Fruit fly (Drosophila melanogaster) whole organism, embryonic: ENCODE data around the gene Hat1.

ENCODE experiments used
- Atf-2 ChIP-seq: fragments of 200-800 bp; sonication (Bioruptor generic); optimal IDR thresholded peaks from 2 replicates; lab custom pipeline; 2016; ENCODE audit warnings: missing biosample characterization, missing genetic modification characterization
- Atf6 ChIP-seq: fragments of 200-800 bp; sonication (Bioruptor generic); IDR thresholded peaks from 2 replicates; pipeline ENCODE4 v1.3.6; 2022; ENCODE audit warnings: missing biosample characterization, missing genetic modification characterization
- Awh ChIP-seq: fragments of 200-800 bp; sonication (Bioruptor generic); IDR thresholded peaks from 2 replicates; pipeline ENCODE4, ENCODE4 v1.3.6; 2022; ENCODE audit warnings: missing biosample characterization, missing genetic modification characterization
- BtbVII ChIP-seq: fragments of 200-800 bp; sonication (Bioruptor generic); optimal IDR thresholded peaks from 3 replicates; lab custom pipeline; 2017; ENCODE audit warnings: missing biosample characterization, mild to moderate bottlenecking, missing genetic modification characterization
- CG11085 ChIP-seq: fragments of 200-800 bp; sonication (Bioruptor generic); IDR thresholded peaks from 2 replicates; pipeline ENCODE4 v1.3.6; 2022; ENCODE audit warnings: missing biosample characterization, missing genetic modification characterization
- CG11247 ChIP-seq: fragments of 200-800 bp; sonication (Bioruptor generic); IDR thresholded peaks from 2 replicates; pipeline ENCODE4 v1.3.6; 2022; ENCODE audit warnings: missing biosample characterization, missing genetic modification characterization
- CG11560 ChIP-seq: fragments of 200-800 bp; sonication (Bioruptor generic); IDR thresholded peaks from 3 replicates; pipeline ENCODE4 v1.3.6; 2022; ENCODE audit warnings: missing biosample characterization, missing genetic modification characterization
- CG13624 ChIP-seq: fragments of 200-800 bp; sonication (Bioruptor generic); optimal IDR thresholded peaks from 2 replicates; lab custom pipeline; 2016; ENCODE audit warnings: missing biosample characterization, missing genetic modification characterization
- CG15269 ChIP-seq: fragments of 200-800 bp; sonication (Bioruptor generic); optimal IDR thresholded peaks from 2 replicates; lab custom pipeline; 2018; ENCODE audit warnings: missing biosample characterization, mild to moderate bottlenecking, missing genetic modification characterization, moderate library complexity
- CG17328 ChIP-seq: fragments of 200-800 bp; sonication (Bioruptor generic); IDR thresholded peaks from 2 replicates; pipeline ENCODE4 v1.3.6; 2022; ENCODE audit warnings: missing biosample characterization, missing genetic modification characterization
- CG2129 ChIP-seq: fragments of 200-800 bp; sonication (Bioruptor generic); IDR thresholded peaks from 2 replicates; pipeline ENCODE4 v1.3.6; 2022; ENCODE audit warnings: missing biosample characterization, missing genetic modification characterization; ENCODE audit not compliant: partially characterized antibody
- CG3065 ChIP-seq: fragments of 200-800 bp; sonication (Bioruptor generic); optimal IDR thresholded peaks from 2 replicates; lab custom pipeline; 2016; ENCODE audit warnings: missing biosample characterization, missing genetic modification characterization
- CG33213 ChIP-seq: fragments of 200-800 bp; sonication (Bioruptor generic); optimal IDR thresholded peaks from 3 replicates; lab custom pipeline; 2016; ENCODE audit warnings: missing biosample characterization, missing genetic modification characterization
- CG43689 ChIP-seq: fragments of 200-800 bp; sonication (Bioruptor generic); IDR thresholded peaks from 2 replicates; pipeline ENCODE4 v1.3.6; 2022; ENCODE audit warnings: missing biosample characterization, missing genetic modification characterization
- CG5953 ChIP-seq: fragments of 200-800 bp; sonication (Bioruptor generic); IDR thresholded peaks from 2 replicates; pipeline ENCODE4 v1.3.6; 2022; ENCODE audit warnings: missing biosample characterization, missing genetic modification characterization
- CG6654 ChIP-seq: fragments of 200-800 bp; sonication (Bioruptor generic); optimal IDR thresholded peaks from 2 replicates; lab custom pipeline; 2017; ENCODE audit warnings: missing biosample characterization, mild to moderate bottlenecking, missing genetic modification characterization
- CG6791 ChIP-seq: fragments of 200-800 bp; sonication (Bioruptor generic); IDR thresholded peaks from 3 replicates; pipeline ENCODE4 v1.3.6; 2022; ENCODE audit warnings: missing biosample characterization, missing genetic modification characterization; ENCODE audit not compliant: partially characterized antibody
- CG7271 ChIP-seq: fragments of 200-800 bp; sonication (Bioruptor generic); optimal IDR thresholded peaks from 2 replicates; lab custom pipeline; 2018; ENCODE audit warnings: missing biosample characterization, mild to moderate bottlenecking, missing genetic modification characterization, moderate library complexity
- CG7556 ChIP-seq: fragments of 200-800 bp; sonication (Bioruptor generic); optimal IDR thresholded peaks from 2 replicates; lab custom pipeline; 2017; ENCODE audit warnings: missing biosample characterization, mild to moderate bottlenecking, missing genetic modification characterization
- CTCF ChIP-seq: fragments of 200-800 bp; sonication (Bioruptor generic); optimal IDR thresholded peaks from 2 replicates; lab custom pipeline; 2017; ENCODE audit warnings: missing biosample characterization, mild to moderate bottlenecking, missing genetic modification characterization, moderate library complexity
- CkIIα-i1 ChIP-seq: fragments of 200-800 bp; sonication (Bioruptor generic); IDR thresholded peaks from 2 replicates; pipeline ENCODE4 v1.3.6; 2022; ENCODE audit warnings: missing biosample characterization, missing genetic modification characterization
- D19A ChIP-seq: fragments of 200-800 bp; optimal IDR thresholded peaks from 3 replicates; lab custom pipeline; 2019; ENCODE audit warnings: missing biosample characterization, mild to moderate bottlenecking, missing genetic modification characterization, moderate library complexity
- Dbx ChIP-seq: fragments of 200-800 bp; sonication (Bioruptor generic); IDR thresholded peaks from 3 replicates; pipeline ENCODE4 v1.3.6; 2022; ENCODE audit warnings: missing biosample characterization, missing genetic modification characterization
- Dref ChIP-seq: fragments of 200-800 bp; sonication (Bioruptor generic); IDR thresholded peaks from 2 replicates; pipeline ENCODE4 v1.3.6; 2022; ENCODE audit warnings: missing biosample characterization, missing genetic modification characterization
- E2f2 ChIP-seq: fragments of 200-800 bp; sonication (Bioruptor generic); IDR thresholded peaks from 2 replicates; pipeline ENCODE4 v1.3.6; 2022; ENCODE audit warnings: missing biosample characterization, missing genetic modification characterization
- Gug ChIP-seq: fragments of 200-800 bp; sonication (Bioruptor generic); IDR thresholded peaks from 4 replicates; pipeline ENCODE4 v1.3.6; 2022; ENCODE audit warnings: missing biosample characterization, missing genetic modification characterization
- HHEX ChIP-seq: fragments of 200-800 bp; sonication (Bioruptor generic); optimal IDR thresholded peaks from 3 replicates; lab custom pipeline; 2017; ENCODE audit warnings: missing biosample characterization, mild to moderate bottlenecking, missing genetic modification characterization, missing genetic modification reagents
- Kr ChIP-seq: fragments of 200-800 bp; sonication (Bioruptor generic); optimal IDR thresholded peaks from 2 replicates; lab custom pipeline; 2017; ENCODE audit warnings: missing biosample characterization, mild to moderate bottlenecking, missing genetic modification characterization
- Lpt ChIP-seq: fragments of >200 bp; optimal IDR thresholded peaks from 2 replicates; lab custom pipeline; 2018; ENCODE audit warnings: missing biosample characterization, missing genetic modification characterization
- Nf-YB ChIP-seq: fragments of 200-800 bp; sonication (Bioruptor generic); optimal IDR thresholded peaks from 3 replicates; lab custom pipeline; 2019; ENCODE audit warnings: missing biosample characterization, mild to moderate bottlenecking, missing genetic modification characterization, moderate library complexity
- Pdp1 ChIP-seq, 2 experiments: fragments of 200-800 bp; sonication (Bioruptor generic); optimal IDR thresholded peaks; 3 replicates each; lab custom pipeline; 2016; ENCODE audit warnings: missing biosample characterization in 2 of 2, missing genetic modification characterization in 2 of 2, mild to moderate bottlenecking in 1 of 2, moderate library complexity in 1 of 2
- ab ChIP-seq: fragments of 200-800 bp; sonication (Bioruptor generic); optimal IDR thresholded peaks from 2 replicates; lab custom pipeline; 2016; ENCODE audit warnings: missing biosample characterization, missing genetic modification characterization
- ac ChIP-seq: fragments of 200-800 bp; sonication (Bioruptor generic); optimal IDR thresholded peaks from 3 replicates; lab custom pipeline; 2017; ENCODE audit warnings: missing biosample characterization, mild to moderate bottlenecking, missing genetic modification characterization
- ara ChIP-seq: fragments of 200-800 bp; sonication (Bioruptor generic); IDR thresholded peaks from 2 replicates; pipeline ENCODE4 v1.3.6; 2022; ENCODE audit warnings: missing biosample characterization, missing genetic modification characterization
- ci ChIP-seq: fragments of 200-800 bp; sonication (Bioruptor generic); IDR thresholded peaks from 3 replicates; pipeline ENCODE4 v1.3.6; 2022; ENCODE audit warnings: missing biosample characterization, missing genetic modification characterization
- corto ChIP-seq: fragments of 200-800 bp; sonication (Bioruptor generic); optimal IDR thresholded peaks from 2 replicates; lab custom pipeline; 2016; ENCODE audit warnings: missing biosample characterization, mild to moderate bottlenecking, missing genetic modification characterization, moderate library complexity
- da ChIP-seq: fragments of 200-800 bp; sonication (Bioruptor generic); optimal IDR thresholded peaks from 2 replicates; lab custom pipeline; 2016; ENCODE audit warnings: missing biosample characterization, missing genetic modification characterization
- en ChIP-seq: fragments of 200-800 bp; sonication (Bioruptor generic); optimal IDR thresholded peaks from 2 replicates; lab custom pipeline; 2016; ENCODE audit warnings: missing biosample characterization, missing genetic modification characterization
- eve ChIP-seq, 2 experiments: fragments of >200 bp; optimal IDR thresholded peaks; 2 replicates each; lab custom pipeline; 2017; ENCODE audit warnings: missing biosample characterization in 2 of 2, missing genetic modification characterization in 2 of 2
- exex ChIP-seq: fragments of 200-800 bp; sonication (Bioruptor generic); optimal IDR thresholded peaks from 4 replicates; lab custom pipeline; 2018; ENCODE audit warnings: missing biosample characterization, mild to moderate bottlenecking, missing genetic modification characterization, moderate library complexity
- fu2 ChIP-seq: fragments of 200-800 bp; sonication (Bioruptor generic); optimal IDR thresholded peaks from 2 replicates; lab custom pipeline; 2016; ENCODE audit warnings: missing biosample characterization, missing genetic modification characterization
- h ChIP-seq: fragments of >200 bp; optimal IDR thresholded peaks from 2 replicates; lab custom pipeline; 2017
- inv ChIP-seq: fragments of 200-800 bp; sonication (Bioruptor generic); IDR thresholded peaks from 2 replicates; pipeline ENCODE4 v1.3.6; 2022; ENCODE audit warnings: missing biosample characterization, missing genetic modification characterization; ENCODE audit not compliant: partially characterized antibody
- oc ChIP-seq: fragments of 200-800 bp; sonication (Bioruptor generic); optimal IDR thresholded peaks from 2 replicates; lab custom pipeline; 2018; ENCODE audit warnings: missing biosample characterization, mild to moderate bottlenecking, missing genetic modification characterization, moderate library complexity
- pum ChIP-seq: fragments of 200-800 bp; sonication (Bioruptor generic); optimal IDR thresholded peaks from 2 replicates; lab custom pipeline; 2016; ENCODE audit warnings: missing biosample characterization, missing genetic modification characterization
- so ChIP-seq: fragments of 200-800 bp; sonication (Bioruptor generic); IDR thresholded peaks from 3 replicates; pipeline ENCODE4 v1.3.6; 2022; ENCODE audit warnings: missing biosample characterization, missing genetic modification characterization
- sob ChIP-seq: fragments of 200-800 bp; sonication (Bioruptor generic); IDR thresholded peaks from 2 replicates; pipeline ENCODE4 v1.3.6; 2022; ENCODE audit warnings: missing biosample characterization, missing genetic modification characterization
- tgo ChIP-seq: fragments of 200-800 bp; sonication (Bioruptor generic); IDR thresholded peaks from 3 replicates; pipeline ENCODE4 v1.3.6; 2022; ENCODE audit warnings: missing biosample characterization, missing genetic modification characterization
- tll ChIP-seq, 2 experiments: fragments of 200-800 bp in 1 of 2; fragments of >200 bp in 1 of 2; sonication (Bioruptor generic) in 1 of 2; optimal IDR thresholded peaks; 2 replicates each; lab custom pipeline; 2017 to 2019; ENCODE audit warnings: missing biosample characterization in 2 of 2, missing genetic modification characterization in 2 of 2, mild to moderate bottlenecking in 1 of 2, moderate library complexity in 1 of 2
- tup ChIP-seq: fragments of 200-800 bp; sonication (Bioruptor generic); optimal IDR thresholded peaks from 2 replicates; lab custom pipeline; 2016; ENCODE audit warnings: missing biosample characterization, mild to moderate bottlenecking, missing genetic modification characterization, moderate library complexity

Hat1 gene

DNA sequence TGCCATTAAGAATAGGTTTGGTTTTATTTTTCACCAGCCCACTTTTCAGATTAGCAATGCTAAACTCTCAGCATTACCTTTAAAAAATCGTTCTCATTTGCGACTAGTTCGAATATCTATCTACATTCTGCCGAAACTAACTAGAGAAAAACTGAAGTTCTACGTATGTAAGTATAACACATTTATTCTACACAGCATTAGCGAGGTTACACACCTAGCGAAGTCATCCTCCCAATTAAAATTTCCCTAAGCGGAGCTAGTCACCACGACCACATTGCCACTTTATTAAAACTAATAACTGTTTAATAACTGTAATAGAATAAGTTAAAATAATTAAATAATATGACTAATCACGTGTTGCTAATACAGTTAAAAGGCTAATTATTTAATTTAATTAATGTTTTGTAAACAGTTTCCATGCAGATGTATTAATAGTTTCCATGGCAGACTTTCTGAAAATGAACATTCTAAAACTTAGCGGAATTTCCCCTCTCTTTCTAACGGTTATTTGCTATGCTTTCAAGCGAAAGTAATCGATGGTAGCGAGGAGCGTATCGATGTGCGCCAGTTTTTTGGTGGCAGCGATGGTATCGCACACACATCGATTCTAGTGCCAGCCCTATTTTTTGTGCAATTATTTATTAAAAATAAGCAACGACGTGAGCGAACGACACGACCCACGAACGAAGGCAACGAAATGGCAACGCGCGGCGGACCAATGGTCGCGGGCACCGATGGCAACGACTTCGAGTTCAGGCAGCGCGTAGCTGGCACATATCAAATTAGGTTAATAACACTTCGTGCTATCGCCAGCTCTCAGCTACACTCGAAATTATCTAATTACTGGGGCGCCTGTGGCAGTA is 10.2 kb downstream of the Hat1 start, which contains the start of gene jagn (continued):
- TF ChIP-seq en (GFP tag; lab: Kevin White, UChicago) (no peak), BtbVII (no peak), CG11085 (GFP tag; lab: Robert Waterston, UW) (peak; percentile 65; the same call in 1 of the 2 replicates), Pdp1 (GFP tag; optimal IDR thresholded peaks at IDR 0.05; lab: Kevin White, UChicago) (peak; percentile 52 to 76), CG43689 (GFP tag; lab: Robert Waterston, UW) (no peak), tup (GFP tag; lab: Kevin White, UChicago) (peak; percentile 6), tgo (GFP tag; lab: Robert Waterston, UW) (peak; percentile 40; the same call in 2 of the 3 replicates), oc (peak; percentile 21), CG17328 (GFP tag; lab: Robert Waterston, UW) (peak; percentile 56), HHEX (peak; percentile 14), tll (GFP tag; optimal IDR thresholded peaks at IDR 0.05; lab: Kevin White, UChicago) (no peak), CG13624 (GFP tag; lab: Kevin White, UChicago) (peak; percentile 68), CG15269 (tag; lab: Kevin White, UChicago) (peak; percentile 38), CG6654 (no peak), CG7556 (GFP tag; lab: Kevin White, UChicago) (peak; percentile 2), Atf6 (peak; percentile 47; the same call in 1 of the 2 replicates), Nf-YB (peak; percentile 41), ara (GFP tag; lab: Robert Waterston, UW) (peak; percentile 44; the same call in 1 of the 2 replicates), fu2 (GFP tag; lab: Kevin White, UChicago) (peak; percentile 41), CTCF (GFP tag; lab: Kevin White, UChicago) (peak; percentile 82), da (peak; percentile 14), Dbx (GFP tag; lab: Robert Waterston, UW) (peak; percentile 83), D19A (peak; percentile 11), CG33213 (GFP tag; lab: Kevin White, UChicago) (peak; percentile 43), sob (GFP tag; lab: Robert Waterston, UW) (peak; percentile 72; the same call in 1 of the 2 replicates), pum (peak; percentile 48), Gug (GFP tag; lab: Robert Waterston, UW) (peak; percentile 93), CG5953 (GFP tag; lab: Robert Waterston, UW) (peak; percentile 50; the same call in 1 of the 2 replicates), E2f2 (GFP tag; lab: Robert Waterston, UW) (peak; percentile 44; the same call in 1 of the 2 replicates), CG11247 (GFP tag; lab: Robert Waterston, UW) (peak; percentile 64), corto (no peak), h (lab: Kevin White, UChicago) (no peak), CG7271 (tag; lab: Kevin White, UChicago) (peak; percentile 79), exex (tag; lab: Kevin White, UChicago) (peak; percentile 34), Awh (0 out of 2 replicates have a peak, but pooled peaks have one; percentile 29), CG6791 (GFP tag; lab: Robert Waterston, UW) (peak; percentile 100), so (GFP tag; lab: Robert Waterston, UW) (no peak), CkIIα-i1 (GFP tag; lab: Robert Waterston, UW) (no peak), Lpt (GFP tag; lab: Kevin White, UChicago) (no peak), inv (peak; percentile 100), Dref (peak; percentile 96), CG3065 (GFP tag; lab: Kevin White, UChicago) (no peak), Kr (GFP tag; lab: Kevin White, UChicago) (no peak), ac (GFP tag; lab: Kevin White, UChicago) (no peak), ab (GFP tag; lab: Kevin White, UChicago) (peak; percentile 11), eve (GFP tag; optimal IDR thresholded peaks at IDR 0.05; lab: Kevin White, UChicago) (no peak), Atf-2 (GFP tag; lab: Kevin White, UChicago) (peak; percentile 17), ci (GFP tag; lab: Robert Waterston, UW) (peak; percentile 82), CG2129 (peak; percentile 98), CG11560 (tag; lab: Robert Waterston, UW) (0 out of 3 replicates have a peak, but pooled peaks have one; percentile 38)
